Fruit fly (Drosophila melanogaster) ovary, adult (tissue): Measurements from ENCODE around the gene Sgs3.
A peak's percentile ranks its signal among the peaks of the same experiment; 100 is the strongest.

ENCODE experiments used
- CG17801 ChIP-seq: fragments of 200-800 bp; optimal IDR thresholded peaks from 2 replicates; lab custom pipeline; 2019; ENCODE audit warnings: missing biosample characterization, mild to moderate bottlenecking, missing genetic modification characterization, moderate library complexity; ENCODE audit not compliant: partially characterized antibody

Gene Sgs3

DNA sequence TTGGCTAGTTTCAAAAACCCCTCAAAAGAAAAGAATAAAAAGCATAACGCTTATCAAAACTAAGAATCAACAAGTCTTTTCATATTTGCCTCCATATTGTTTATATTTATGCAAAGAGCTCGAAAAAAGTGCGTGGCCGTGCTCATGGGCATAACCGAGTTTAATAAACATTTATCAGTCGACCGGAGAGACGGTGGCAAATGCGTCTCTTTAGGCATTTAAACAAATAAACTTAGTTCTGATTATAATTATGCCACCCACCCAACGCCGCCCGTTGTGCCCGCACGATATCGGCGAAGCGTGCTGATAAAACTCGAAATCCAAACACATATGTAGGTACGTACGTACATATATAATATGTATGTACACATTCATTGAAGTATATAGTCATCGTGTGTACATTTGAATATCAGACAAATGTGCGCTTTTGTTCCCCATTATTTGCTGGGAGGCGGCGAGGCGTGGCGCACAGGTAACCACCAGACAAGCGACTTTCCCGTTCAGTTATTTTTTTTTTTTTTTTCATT, 16.4 kb downstream of the Sgs3 start:
- no peak for TF ChIP-seq CG17801 (GFP tag; lab: Kevin White, UChicago)

dm6 chr3L:11529707-11530106, 17.7 kb downstream of the Sgs3 start:
- TF ChIP-seq CG17801 (GFP tag; lab: Kevin White, UChicago): no peak

DNA sequence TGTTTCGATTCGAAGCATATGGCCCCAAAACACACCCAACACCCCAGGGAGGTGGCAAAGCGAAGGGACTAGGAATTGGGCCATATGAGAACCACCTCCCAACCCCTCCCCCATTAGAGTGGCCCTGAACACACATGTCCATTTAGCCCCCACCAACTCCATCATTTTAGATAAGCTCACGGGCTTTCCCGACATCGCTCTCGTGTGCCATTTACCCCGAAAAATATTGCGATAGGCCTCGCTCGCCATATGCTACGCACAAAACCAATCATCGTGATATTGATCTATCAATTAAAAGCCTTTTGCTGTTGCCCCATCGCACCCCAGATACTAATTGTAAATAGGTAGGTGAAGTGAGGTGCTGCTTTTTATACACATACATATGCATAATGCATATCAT, 18.3 kb downstream of the Sgs3 start:
- no peak for TF ChIP-seq CG17801 (GFP tag; lab: Kevin White, UChicago)

- TF ChIP-seq CG17801 (GFP tag; lab: Kevin White, UChicago): no peak
Measured at dm6 chr3L:11531300-11531699, 19.3 kb downstream of the Sgs3 start.

DNA sequence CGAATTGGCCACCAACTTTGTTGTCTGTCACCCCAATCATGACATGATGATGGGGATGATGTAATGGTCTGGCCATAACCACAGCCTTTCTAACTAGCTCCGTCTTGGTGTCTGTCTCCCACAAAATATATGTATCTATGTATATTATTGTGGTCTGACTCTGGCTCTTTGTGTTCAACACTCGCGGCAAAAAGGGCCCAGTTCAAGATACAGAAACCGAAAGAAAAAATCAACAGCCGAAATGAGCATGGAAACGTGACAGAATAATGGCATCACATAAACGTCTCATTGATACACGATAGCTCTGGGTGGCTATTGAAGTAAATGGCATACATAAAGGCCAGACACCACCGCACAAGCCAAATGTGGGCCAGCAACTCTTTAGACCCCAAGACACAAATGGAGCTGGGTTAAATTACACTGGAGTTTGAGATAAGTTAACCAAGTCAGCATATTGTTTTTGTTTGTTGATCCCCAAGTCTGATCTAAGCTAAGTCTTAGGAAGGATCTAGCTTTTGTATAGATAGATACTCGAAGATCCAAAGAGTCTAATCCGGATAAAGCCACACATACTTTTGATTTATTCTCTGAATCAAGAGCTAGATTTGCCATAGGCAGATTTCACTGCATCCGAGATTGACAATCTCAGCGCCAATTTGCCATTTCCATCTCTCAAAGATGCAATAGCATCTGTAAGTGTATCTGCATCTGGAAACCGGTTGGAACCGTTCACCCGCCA, 20.1 kb downstream of the Sgs3 start:
- no peak for TF ChIP-seq CG17801 (GFP tag; lab: Kevin White, UChicago)

- no peak for TF ChIP-seq CG17801 (GFP tag; lab: Kevin White, UChicago)
Measured at dm6 chr3L:11533704-11534319, 21.8 kb downstream of the Sgs3 start.

DNA sequence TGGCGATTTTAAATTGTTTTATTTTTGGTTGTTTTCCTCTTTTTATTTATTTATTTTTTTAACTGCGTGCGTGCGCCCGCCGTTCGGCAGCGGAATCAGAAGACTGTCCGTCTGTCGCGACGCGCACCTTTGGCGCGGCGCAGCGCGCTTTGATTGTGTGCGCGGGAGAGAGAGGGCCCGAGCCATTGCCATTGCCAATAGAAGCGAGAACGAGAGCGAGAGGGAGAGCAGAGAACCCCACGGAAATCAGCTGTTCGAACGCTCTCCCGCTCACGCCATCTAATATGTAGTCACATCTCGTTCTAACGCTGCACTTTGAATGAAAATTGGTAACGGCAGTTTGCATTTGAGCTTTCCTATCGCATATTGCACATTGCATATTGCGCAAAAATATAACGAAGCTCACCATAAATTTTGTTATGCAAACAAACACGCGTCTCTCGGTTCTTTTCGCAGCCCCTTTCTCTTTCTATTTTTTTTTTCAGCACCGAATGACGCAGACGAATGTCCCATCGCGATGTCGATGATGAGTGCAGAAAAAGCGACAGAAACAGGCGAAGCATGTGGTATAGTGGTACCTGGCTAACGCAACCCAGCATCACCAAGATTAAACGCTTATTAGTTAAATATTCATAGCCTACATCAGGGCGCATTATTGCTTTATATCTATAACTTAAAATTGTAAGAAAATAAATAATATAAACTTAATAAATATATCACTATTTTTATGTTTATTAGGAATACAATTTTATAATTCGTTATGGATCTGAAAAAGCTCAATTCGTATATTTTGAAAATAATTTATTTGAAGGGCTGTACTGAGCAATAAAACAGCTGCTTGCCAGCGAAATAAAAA, 22.6 kb downstream of the Sgs3 start:
- TF ChIP-seq CG17801 (GFP tag; lab: Kevin White, UChicago): peak; percentile 21

dm6 chr3L:11536132-11536531, 24.1 kb downstream of the Sgs3 start:
- no peak for TF ChIP-seq CG17801 (GFP tag; lab: Kevin White, UChicago)

DNA sequence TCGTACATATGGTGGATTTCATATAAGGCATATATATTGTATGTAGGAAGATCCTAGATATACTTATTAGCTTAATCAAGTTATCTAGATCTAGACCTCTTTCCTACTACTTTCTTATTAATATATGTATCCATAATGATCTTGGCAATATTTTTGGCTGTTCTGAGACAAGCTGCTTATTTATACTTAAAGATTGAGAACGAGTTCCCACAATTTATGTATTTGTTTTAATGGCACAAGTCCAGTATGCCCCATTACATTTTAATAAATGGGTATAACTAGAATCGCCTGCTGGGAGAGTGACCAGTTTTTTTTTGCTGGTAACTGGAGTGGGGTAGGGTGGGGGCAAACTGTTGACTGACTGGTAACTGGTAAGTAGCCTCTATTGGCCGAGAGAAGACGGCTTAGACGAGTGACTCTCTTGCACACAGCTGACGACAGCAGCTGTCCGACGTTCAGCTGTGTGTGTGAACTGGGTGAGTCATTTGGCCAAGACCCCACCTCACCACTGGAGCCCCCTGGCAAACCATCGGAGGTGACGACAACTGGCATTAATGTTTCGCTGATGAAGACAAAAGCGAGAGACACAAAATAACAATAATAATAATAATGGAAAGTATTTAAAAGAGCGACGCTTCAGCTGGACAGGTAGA, 24.9 kb downstream of the Sgs3 start:
- TF ChIP-seq CG17801 (GFP tag; lab: Kevin White, UChicago): no peak

- TF ChIP-seq CG17801 (GFP tag; lab: Kevin White, UChicago): no peak
Measured at dm6 chr3L:11539511-11540329, 27.7 kb downstream of the Sgs3 start.

dm6 chr3L:11540330-11540702, 28.3 kb downstream of the Sgs3 start:
- no peak for TF ChIP-seq CG17801 (GFP tag; lab: Kevin White, UChicago)

DNA sequence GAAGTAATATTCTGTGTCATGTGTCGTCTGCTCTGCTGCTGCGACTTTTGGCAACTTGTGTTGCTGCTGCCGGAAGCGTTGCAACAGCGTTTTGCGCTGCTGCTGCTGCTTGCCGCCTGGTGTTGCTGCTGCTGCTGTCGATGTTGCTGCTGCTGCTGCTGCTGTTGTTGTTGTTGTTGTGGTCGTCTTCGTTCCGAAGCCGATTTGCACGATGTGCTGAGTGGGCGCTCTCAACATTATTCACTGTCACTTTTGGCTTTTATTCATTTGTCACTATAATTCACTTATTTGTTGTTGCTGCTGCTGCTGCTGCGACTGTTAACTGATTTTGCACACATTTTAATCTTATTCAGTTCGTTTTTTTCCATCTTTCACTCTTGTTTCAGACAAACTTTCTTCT, 30.4 kb downstream of the Sgs3 start:
- TF ChIP-seq CG17801 (GFP tag; lab: Kevin White, UChicago): no peak

DNA sequence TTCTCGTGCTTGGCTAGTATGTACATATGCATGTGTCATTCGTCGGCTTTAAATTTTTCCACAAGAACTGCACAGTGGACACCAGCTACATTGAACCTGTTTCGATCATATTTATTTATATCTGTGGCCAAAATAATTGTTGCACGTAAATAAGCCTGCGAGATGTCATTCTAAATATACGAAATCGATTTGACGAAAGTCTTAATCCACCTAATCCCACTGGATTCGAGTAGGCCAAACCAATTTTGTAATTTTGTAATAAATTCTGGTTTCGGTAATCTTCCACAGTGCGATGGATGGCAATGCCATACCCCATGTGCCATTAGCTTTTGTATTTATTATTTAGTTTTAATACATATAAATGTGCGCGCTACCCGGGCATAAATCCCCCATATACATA, 30.9 kb downstream of the Sgs3 start:
- TF ChIP-seq CG17801 (GFP tag; lab: Kevin White, UChicago): no peak
